Fruit fly (Drosophila melanogaster): ENCODE data around the gene emei.
A peak's percentile ranks its signal among the peaks of the same experiment; 100 is the strongest.

emei gene

DNA sequence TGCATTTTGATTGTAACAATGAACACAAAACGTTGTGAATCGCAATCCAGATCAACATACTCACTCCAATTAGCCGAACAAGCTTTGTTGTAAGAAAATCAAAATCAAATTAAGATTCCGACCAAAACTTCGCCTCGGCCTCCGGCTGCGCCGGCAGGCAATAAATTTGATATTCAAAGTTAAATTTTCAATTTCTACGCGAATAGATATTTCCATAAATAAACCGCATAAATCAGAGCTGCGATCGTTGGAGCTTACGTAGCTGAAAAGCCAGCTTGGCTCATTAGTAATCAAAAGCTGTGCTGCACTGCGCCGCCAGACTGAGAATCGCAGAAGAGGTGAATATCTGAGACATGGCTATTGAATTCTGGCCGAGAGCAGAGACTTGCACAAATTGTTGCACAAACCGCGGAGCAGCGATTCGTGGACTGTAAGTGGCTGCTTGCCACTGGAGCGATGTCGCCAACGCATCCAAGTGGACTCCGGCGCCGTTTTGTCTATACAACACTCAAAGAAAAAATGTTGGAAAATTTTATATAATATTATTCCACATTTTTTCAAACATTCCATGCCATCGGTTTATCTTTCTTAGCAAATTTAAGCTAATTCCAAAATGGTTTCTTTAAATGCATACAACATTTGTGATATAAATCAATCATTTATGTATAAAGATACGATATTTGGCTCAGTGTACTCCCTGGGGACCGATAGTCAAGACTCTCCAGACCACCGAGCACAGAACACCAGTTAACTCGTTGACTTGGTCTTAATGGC, 39.2 kb downstream of the emei start (continued):
- TF ChIP-seq CG9876 (GFP tag; optimal IDR thresholded peaks at IDR 0.05): no peak
- TF ChIP-seq nom (GFP tag; optimal IDR thresholded peaks at IDR 0.05): peak; percentile 71
- no peak for TF ChIP-seq CG12391 (tag; optimal IDR thresholded peaks at IDR 0.05)
- TF ChIP-seq Meics (GFP tag; optimal IDR thresholded peaks at IDR 0.05): peak; percentile 26
- TF ChIP-seq CG5245 (GFP tag; optimal IDR thresholded peaks at IDR 0.05): peak; percentile 18
- TF ChIP-seq CG1233 (GFP tag; optimal IDR thresholded peaks at IDR 0.05): no peak
- TF ChIP-seq cad (GFP tag; optimal IDR thresholded peaks at IDR 0.05): no peak
- TF ChIP-seq chinmo (GFP tag; IDR thresholded peaks at IDR 0.05; ENCODE audit: partially characterized antibody): peak; percentile 89; the same call in 2 of the 4 replicates
- TF ChIP-seq CG2712 (tag; optimal IDR thresholded peaks at IDR 0.05): peak; percentile 70
- TF ChIP-seq inv (GFP tag; IDR thresholded peaks at IDR 0.05; ENCODE audit: partially characterized antibody): no peak
- TF ChIP-seq CG16863 (GFP tag; optimal IDR thresholded peaks at IDR 0.05): peak; percentile 23
- TF ChIP-seq aop (GFP tag; IDR thresholded peaks at IDR 0.05): no peak
- 0 out of 2 replicates have a peak, but pooled peaks have one; percentile 35 for TF ChIP-seq ranshi (GFP tag; IDR thresholded peaks at IDR 0.05)
- no peak for TF ChIP-seq zen (tag; optimal IDR thresholded peaks at IDR 0.05)
- TF ChIP-seq az2 (GFP tag; optimal IDR thresholded peaks at IDR 0.05): peak; percentile 27
- peak in 1 of 2 experiments; percentile 19 for TF ChIP-seq dpn (GFP tag; optimal IDR thresholded peaks at IDR 0.05)
- TF ChIP-seq CG7928 (GFP tag; optimal IDR thresholded peaks at IDR 0.05): no peak
- TF ChIP-seq CG14965 (GFP tag; optimal IDR thresholded peaks at IDR 0.05; ENCODE audit: borderline replicate concordance): no peak
- 0 out of 3 replicates have a peak, but pooled peaks have one; percentile 13 for TF ChIP-seq croc (GFP tag; conservative IDR thresholded peaks at IDR 0.05)
- TF ChIP-seq CG6765 (GFP tag; optimal IDR thresholded peaks at IDR 0.05): no peak
- TF ChIP-seq CG3163 (GFP tag; optimal IDR thresholded peaks at IDR 0.05): no peak
- no peak for TF ChIP-seq mirr (GFP tag; optimal IDR thresholded peaks at IDR 0.05)
- TF ChIP-seq CG1529 (GFP tag; optimal IDR thresholded peaks at IDR 0.05): peak; percentile 48
- TF ChIP-seq ftz-f1 (GFP tag; optimal IDR thresholded peaks at IDR 0.05): no peak
- no peak for TF ChIP-seq MBD-R2 (GFP tag; IDR thresholded peaks at IDR 0.05)
- TF ChIP-seq CG10431 (GFP tag; optimal IDR thresholded peaks at IDR 0.05): no peak
- TF ChIP-seq CG15073 (GFP tag; optimal IDR thresholded peaks at IDR 0.05): no peak
- TF ChIP-seq CG6683 (GFP tag; optimal IDR thresholded peaks at IDR 0.05): no peak
- TF ChIP-seq odd (GFP tag; optimal IDR thresholded peaks at IDR 0.05): peak; percentile 15
- no peak for TF ChIP-seq NC2β (GFP tag; optimal IDR thresholded peaks at IDR 0.05)
- TF ChIP-seq CG12659 (GFP tag; optimal IDR thresholded peaks at IDR 0.05): peak; percentile 9
- TF ChIP-seq Bdp1 (GFP tag; optimal IDR thresholded peaks at IDR 0.05): no peak
- peak; percentile 24 for TF ChIP-seq dmrt11E (tag; optimal IDR thresholded peaks at IDR 0.05)
- TF ChIP-seq CG15479 (GFP tag; optimal IDR thresholded peaks at IDR 0.05): no peak
- TF ChIP-seq vvl (GFP tag; IDR thresholded peaks at IDR 0.05): peak; percentile 87
- no peak for TF ChIP-seq CG12744 (GFP tag; optimal IDR thresholded peaks at IDR 0.05)
- TF ChIP-seq CG18262 (tag; optimal IDR thresholded peaks at IDR 0.05): peak; percentile 70
- TF ChIP-seq Drgx (GFP tag; IDR thresholded peaks at IDR 0.05): peak; percentile 74
- TF ChIP-seq CG17186 (GFP tag; optimal IDR thresholded peaks at IDR 0.05): no peak
- TF ChIP-seq CG4404 (GFP tag; IDR thresholded peaks at IDR 0.05): no peak
- no peak for TF ChIP-seq crc (GFP tag; optimal IDR thresholded peaks at IDR 0.05)
- TF ChIP-seq schlank (tag; optimal IDR thresholded peaks at IDR 0.05): no peak
- TF ChIP-seq dysf (GFP tag; IDR thresholded peaks at IDR 0.05): peak; percentile 70
- peak; percentile 3 for TF ChIP-seq Hsf (GFP tag; optimal IDR thresholded peaks at IDR 0.05)
- no peak for TF ChIP-seq pita (GFP tag; optimal IDR thresholded peaks at IDR 0.05)
- TF ChIP-seq CG34224 (GFP tag; IDR thresholded peaks at IDR 0.05; ENCODE audit: partially characterized antibody): no peak
- TF ChIP-seq sim (GFP tag; IDR thresholded peaks at IDR 0.05): no peak
- no peak for TF ChIP-seq chn (GFP tag; optimal IDR thresholded peaks at IDR 0.05)
- TF ChIP-seq disco-r (GFP tag; optimal IDR thresholded peaks at IDR 0.05): no peak
- no peak for TF ChIP-seq vfl (GFP tag; optimal IDR thresholded peaks at IDR 0.05)
